Fruit fly (Drosophila melanogaster) whole organism, pupa: ENCODE measurements around the gene Der-1.

Source experiments
- CG10348 ChIP-seq: fragments of 200-800 bp; sonication (Bioruptor generic); IDR thresholded peaks from 2 replicates; pipeline ENCODE4 v1.3.6; 2022; ENCODE audit warnings: missing biosample characterization, missing genetic modification characterization
- CG12605 ChIP-seq: fragments of 200-800 bp; sonication (Bioruptor generic); IDR thresholded peaks from 2 replicates; pipeline ENCODE4 v1.3.6; 2022; ENCODE audit warnings: missing biosample characterization, missing genetic modification characterization
- CG13204 ChIP-seq: fragments of 200-800 bp; sonication (Bioruptor generic); optimal IDR thresholded peaks from 2 replicates; lab custom pipeline; 2018; ENCODE audit warnings: missing biosample characterization, mild to moderate bottlenecking, missing genetic modification characterization, moderate library complexity
- CG14655 ChIP-seq: fragments of 200-800 bp; sonication (Bioruptor generic); optimal IDR thresholded peaks from 3 replicates; lab custom pipeline; 2017; ENCODE audit warnings: mild to moderate bottlenecking, missing biosample characterization, missing genetic modification reagents, missing genetic modification characterization
- CG15710 ChIP-seq: fragments of 200-800 bp; sonication (Bioruptor generic); optimal IDR thresholded peaks from 2 replicates; lab custom pipeline; 2018; ENCODE audit warnings: missing biosample characterization, mild to moderate bottlenecking, missing genetic modification characterization, moderate library complexity
- CG17806 ChIP-seq: fragments of 200-800 bp; sonication (Bioruptor generic); optimal IDR thresholded peaks from 2 replicates; lab custom pipeline; 2018; ENCODE audit warnings: missing biosample characterization, mild to moderate bottlenecking, missing genetic modification characterization, moderate library complexity
- CG32121 ChIP-seq: fragments of 200-800 bp; sonication (Bioruptor generic); IDR thresholded peaks from 2 replicates; pipeline ENCODE4 v1.3.6; 2022; ENCODE audit warnings: missing biosample characterization, missing genetic modification characterization
- CG34367 ChIP-seq: fragments of 200-800 bp; sonication (Bioruptor generic); optimal IDR thresholded peaks from 2 replicates; lab custom pipeline; 2018; ENCODE audit warnings: missing biosample characterization, mild to moderate bottlenecking, missing genetic modification characterization
- CG4496 ChIP-seq: fragments of 200-800 bp; sonication (Bioruptor generic); IDR thresholded peaks from 3 replicates; pipeline ENCODE4 v1.3.6; 2022; ENCODE audit warnings: missing biosample characterization, missing genetic modification characterization
- CG8159 ChIP-seq: fragments of 200-800 bp; sonication (Bioruptor generic); optimal IDR thresholded peaks from 3 replicates; lab custom pipeline; 2018; ENCODE audit warnings: missing biosample characterization, mild to moderate bottlenecking, missing genetic modification characterization, moderate library complexity
- CG8301 ChIP-seq: fragments of 200-800 bp; sonication (Bioruptor generic); optimal IDR thresholded peaks from 2 replicates; lab custom pipeline; 2018; ENCODE audit warnings: missing biosample characterization, mild to moderate bottlenecking, missing genetic modification characterization
- CG9948 ChIP-seq: fragments of 200-800 bp; sonication (Bioruptor generic); optimal IDR thresholded peaks from 2 replicates; lab custom pipeline; 2018; ENCODE audit warnings: missing biosample characterization, mild to moderate bottlenecking, missing genetic modification characterization, moderate library complexity
- D1 ChIP-seq: fragments of 200-800 bp; sonication (Bioruptor generic); optimal IDR thresholded peaks from 2 replicates; lab custom pipeline; 2018; ENCODE audit warnings: missing biosample characterization, mild to moderate bottlenecking, missing genetic modification characterization, moderate library complexity
- EcR ChIP-seq: fragments of 200-800 bp; sonication (Bioruptor generic); optimal IDR thresholded peaks from 3 replicates; lab custom pipeline; 2019; ENCODE audit warnings: missing biosample characterization, missing genetic modification characterization, mild to moderate bottlenecking, moderate library complexity, missing genetic modification reagents
- Ets98B ChIP-seq: fragments of 200-800 bp; sonication (Bioruptor generic); IDR thresholded peaks from 2 replicates; pipeline ENCODE4 v1.3.6; 2022; ENCODE audit warnings: missing biosample characterization, missing genetic modification characterization
- Pif1A ChIP-seq: fragments of 200-800 bp; sonication (Bioruptor generic); optimal IDR thresholded peaks from 3 replicates; lab custom pipeline; 2016; ENCODE audit warnings: missing biosample characterization, missing genetic modification characterization
- Pif1B ChIP-seq: fragments of 200-800 bp; sonication (Bioruptor generic); optimal IDR thresholded peaks from 3 replicates; lab custom pipeline; 2016; ENCODE audit warnings: missing biosample characterization, missing genetic modification characterization
- Snoo ChIP-seq: fragments of 200-800 bp; sonication (Bioruptor generic); optimal IDR thresholded peaks from 3 replicates; lab custom pipeline; 2017; ENCODE audit warnings: missing biosample characterization, mild to moderate bottlenecking, missing genetic modification characterization, inconsistent platforms
- fd96Ca ChIP-seq: fragments of 200-800 bp; sonication (Bioruptor generic); IDR thresholded peaks from 3 replicates; pipeline ENCODE4 v1.3.6; 2022; ENCODE audit warnings: missing biosample characterization, missing genetic modification characterization
- gl ChIP-seq: fragments of 200-800 bp; sonication (Bioruptor generic); optimal IDR thresholded peaks from 2 replicates; lab custom pipeline; 2018; ENCODE audit warnings: missing biosample characterization, mild to moderate bottlenecking, missing genetic modification characterization
- rn ChIP-seq: fragments of 200-800 bp; sonication (Bioruptor generic); IDR thresholded peaks from 2 replicates; pipeline ENCODE4 v1.3.6; 2022; ENCODE audit warnings: missing biosample characterization, missing genetic modification characterization

Der-1 gene

DNA sequence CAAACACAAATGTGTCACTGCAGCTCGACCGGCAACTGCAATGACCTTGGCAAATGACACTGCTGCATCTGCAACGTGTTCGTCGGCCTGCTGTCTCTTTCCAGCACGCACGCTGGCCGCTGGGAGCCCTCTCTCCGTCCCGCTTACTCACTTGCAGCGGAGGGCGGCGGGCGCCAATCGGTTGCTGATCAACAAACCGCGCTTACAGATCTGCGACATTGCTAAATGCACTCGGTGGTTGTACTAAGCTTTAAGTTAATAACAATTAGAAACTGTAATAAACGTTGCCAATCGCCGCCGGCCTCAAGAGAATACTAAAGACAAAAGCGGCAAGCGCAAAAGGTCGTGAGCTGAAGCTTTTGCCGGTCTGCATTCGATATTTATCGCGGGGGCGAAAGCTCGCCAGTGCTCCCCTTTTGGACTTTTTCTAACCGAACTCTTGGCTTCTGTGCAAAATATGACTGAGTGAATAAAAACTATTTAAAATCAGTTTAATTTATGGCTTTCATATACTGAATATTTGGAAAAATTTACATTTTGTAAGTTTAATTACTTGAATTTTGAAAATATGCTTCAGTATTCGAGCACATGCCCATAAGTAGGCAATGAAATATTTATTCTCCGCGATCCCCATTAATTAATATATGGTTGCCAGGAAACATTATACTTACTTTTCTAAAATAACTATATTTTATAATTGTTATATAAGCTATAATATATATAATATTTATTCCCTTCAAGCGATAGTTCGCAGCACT lies 13.9 kb downstream of the Der-1 start, which contains the start of gene Got2:
Got2 (minus strand) TSS at position 325 of the 758 bp plus-strand sequence.
- TF ChIP-seq CG10348 (GFP tag; lab: Robert Waterston, UW), result 0 out of 2 replicates have a peak, but pooled peaks have one; percentile 12
- no peak for TF ChIP-seq rn (GFP tag; lab: Robert Waterston, UW)
- TF ChIP-seq EcR (GFP tag; lab: Kevin White, UChicago), result peak; percentile 86
- no peak for TF ChIP-seq Pif1A
- TF ChIP-seq CG32121 (GFP tag; lab: Robert Waterston, UW), result peak; percentile 48; the same call in 1 of the 2 replicates
- peak; percentile 64; the same call in 2 of the 3 replicates for TF ChIP-seq CG4496 (GFP tag; lab: Robert Waterston, UW)
- no peak for TF ChIP-seq CG34367 (tag; lab: Kevin White, UChicago)
- TF ChIP-seq CG17806, result no peak
- no peak for TF ChIP-seq CG8159 (tag; lab: Kevin White, UChicago)
- TF ChIP-seq CG14655 (GFP tag; lab: Kevin White, UChicago), result peak; percentile 34
- TF ChIP-seq CG9948 (tag; lab: Kevin White, UChicago), result no peak
- peak; percentile 33 for TF ChIP-seq gl
- no peak for TF ChIP-seq Snoo (tag; lab: Kevin White, UChicago)
- TF ChIP-seq CG8301 (tag; lab: Kevin White, UChicago), result no peak
- TF ChIP-seq CG15710 (tag; lab: Kevin White, UChicago), result peak; percentile 34
- TF ChIP-seq CG12605 (GFP tag; lab: Robert Waterston, UW), result no peak
- peak; percentile 9 for TF ChIP-seq Pif1B

DNA sequence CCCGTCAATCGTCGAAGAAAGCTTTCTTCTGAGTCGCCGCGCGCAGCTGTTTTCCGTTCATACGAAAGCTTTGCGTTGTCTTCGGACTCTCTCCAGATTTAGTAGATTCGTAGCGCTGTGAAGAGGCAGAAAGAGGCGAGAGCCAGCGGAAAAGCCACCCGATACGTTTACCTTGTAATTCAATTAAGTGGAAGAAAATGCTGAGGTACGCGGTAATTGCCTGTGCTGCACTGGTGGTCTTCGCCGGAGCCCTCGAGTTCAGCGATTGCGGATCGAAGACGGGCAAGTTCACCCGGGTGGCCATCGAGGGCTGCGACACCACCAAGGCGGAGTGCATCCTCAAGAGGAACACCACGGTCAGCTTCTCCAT lies 14.4 kb downstream of the Der-1 start, which contains the start of gene Npc2a:
Npc2a (plus strand) TSS at position 99 of the 370 bp plus-strand sequence.
- TF ChIP-seq D1 (tag; lab: Kevin White, UChicago) (no peak), CG12605 (GFP tag; lab: Robert Waterston, UW) (0 out of 2 replicates have a peak, but pooled peaks have one; percentile 33)

DNA sequence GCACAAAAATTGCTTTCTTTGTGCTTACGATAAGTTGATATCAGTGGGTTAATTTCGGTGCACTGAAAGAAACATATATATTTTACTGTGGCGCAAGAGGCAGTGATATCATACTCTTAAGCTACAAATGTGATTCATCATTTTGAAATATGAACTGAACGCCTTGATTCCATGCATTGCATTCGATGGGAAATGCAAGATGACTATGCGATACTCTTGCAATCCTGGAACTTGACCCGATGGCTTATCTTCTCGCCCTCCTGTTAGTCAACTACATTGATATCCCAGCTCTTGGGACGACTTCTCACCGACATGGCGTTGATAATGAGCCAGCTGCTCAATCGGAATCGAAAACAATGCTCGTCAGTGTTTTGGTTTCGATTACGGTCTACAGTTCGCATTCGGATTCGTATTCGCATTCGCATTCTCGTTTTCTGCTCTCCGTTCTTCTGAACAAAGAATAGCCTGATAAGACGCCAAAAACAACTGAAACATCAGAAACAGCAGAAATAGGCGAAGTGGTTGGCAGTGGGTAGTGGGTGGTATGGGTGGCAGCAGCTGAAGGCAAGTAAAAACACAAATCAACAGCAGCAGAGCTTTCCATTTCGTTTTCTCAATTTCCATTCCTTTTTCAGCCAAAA lies 15.6 kb downstream of the Der-1 start:
- TF ChIP-seq CG9948 (tag; lab: Kevin White, UChicago) (no peak), CG12605 (GFP tag; lab: Robert Waterston, UW) (0 out of 2 replicates have a peak, but pooled peaks have one; percentile 14), CG15710 (tag; lab: Kevin White, UChicago) (no peak), Snoo (tag; lab: Kevin White, UChicago) (no peak), EcR (GFP tag; lab: Kevin White, UChicago) (peak; percentile 57)

dm6 chr2L:1992060-1992459 lies 18.3 kb downstream of the Der-1 start, which contains the start of gene Obp22a:
Obp22a (minus strand) TSS chr2L:1992160.
- TF ChIP-seq Pif1B, result no peak
- no peak for TF ChIP-seq Pif1A
- TF ChIP-seq Snoo (tag; lab: Kevin White, UChicago), result no peak
- no peak for TF ChIP-seq CG10348 (GFP tag; lab: Robert Waterston, UW)
- TF ChIP-seq fd96Ca, result no peak
- no peak for TF ChIP-seq CG13204 (GFP tag; lab: Kevin White, UChicago)
- TF ChIP-seq gl, result no peak
- TF ChIP-seq CG4496 (GFP tag; lab: Robert Waterston, UW), result no peak
- TF ChIP-seq EcR (GFP tag; lab: Kevin White, UChicago), result no peak
- TF ChIP-seq CG17806, result no peak
- TF ChIP-seq CG12605 (GFP tag; lab: Robert Waterston, UW), result no peak

dm6 chr2L:2006082-2006669 lies 32.4 kb downstream of the Der-1 start, which contains the start of gene CG33543:
CG33543 (minus strand) TSS chr2L:2006313.
- TF ChIP-seq CG8301 (tag; lab: Kevin White, UChicago), result no peak
- no peak for TF ChIP-seq CG17806
- TF ChIP-seq EcR (GFP tag; lab: Kevin White, UChicago), result no peak
- TF ChIP-seq Snoo (tag; lab: Kevin White, UChicago), result no peak
- no peak for TF ChIP-seq Pif1A

DNA sequence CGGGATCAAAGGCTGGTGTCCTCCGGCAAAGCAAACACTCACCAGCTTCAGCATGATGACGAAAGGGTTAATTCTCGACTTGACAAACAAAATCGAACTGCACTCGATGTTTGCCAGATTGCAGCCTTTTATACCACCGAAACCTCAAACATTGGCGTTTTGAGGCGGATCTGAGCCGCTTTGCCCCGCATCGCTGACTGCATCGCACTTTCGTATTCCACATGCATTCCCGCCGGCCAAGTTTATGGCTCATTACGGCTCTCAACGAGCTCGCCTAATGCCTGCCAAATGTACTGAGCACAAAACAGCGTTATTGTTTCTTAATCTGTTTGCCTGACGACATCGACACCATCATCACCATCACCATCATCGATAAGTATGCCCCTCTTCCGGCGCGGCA lies 33.3 kb downstream of the Der-1 start, which contains the start of gene CG15353:
CG15353 (minus strand) TSS at position 101 of the 400 bp plus-strand sequence.
- TF ChIP-seq CG13204 (GFP tag; lab: Kevin White, UChicago), result no peak
- TF ChIP-seq CG8159 (tag; lab: Kevin White, UChicago), result no peak
- no peak for TF ChIP-seq rn (GFP tag; lab: Robert Waterston, UW)
- TF ChIP-seq Pif1A, result no peak
- TF ChIP-seq fd96Ca, result no peak
- TF ChIP-seq CG4496 (GFP tag; lab: Robert Waterston, UW), result no peak
- no peak for TF ChIP-seq gl
- no peak for TF ChIP-seq Ets98B
- no peak for TF ChIP-seq D1 (tag; lab: Kevin White, UChicago)
- no peak for TF ChIP-seq CG10348 (GFP tag; lab: Robert Waterston, UW)
- no peak for TF ChIP-seq CG17806
- no peak for TF ChIP-seq EcR (GFP tag; lab: Kevin White, UChicago)
- TF ChIP-seq Pif1B, result no peak
